Worm (Caenorhabditis elegans) whole organism, young adult: ENCODE results near the gene col-169.

Source experiments
- B0035.1 ChIP-seq: sonication (generic microtip); optimal IDR thresholded peaks from 2 replicates; lab custom pipeline; 2016; ENCODE audit warnings: missing genetic modification characterization, mild to moderate bottlenecking, missing compliant biosample characterization, missing genotype, missing genetic modification reagents
- D2030.7 ChIP-seq: fragments of 200-800 bp; sonication (Bioruptor generic); IDR thresholded peaks from 2 replicates; pipeline ENCODE4 v1.3.6; 2022; ENCODE audit warnings: missing genetic modification reagents, missing genetic modification characterization, missing compliant biosample characterization
- F22D6.2 ChIP-seq: sonication (generic microtip); optimal IDR thresholded peaks from 2 replicates; lab custom pipeline; 2016; ENCODE audit warnings: mild to moderate bottlenecking, missing genetic modification characterization, missing compliant biosample characterization
- F37B4.10 ChIP-seq: fragments of 200-800 bp; sonication (Bioruptor generic); IDR thresholded peaks from 2 replicates; pipeline ENCODE4 v1.3.6; 2022; ENCODE audit warnings: missing genetic modification characterization, missing compliant biosample characterization
- F49E8.2 ChIP-seq: sonication (generic microtip); optimal IDR thresholded peaks from 3 replicates; lab custom pipeline; 2017; ENCODE audit warnings: missing genetic modification characterization, mild to moderate bottlenecking, missing compliant biosample characterization, antibody characterized with exemption, moderate library complexity; ENCODE audit not compliant: insufficient read depth
- F57A8.1 ChIP-seq: fragments of 200-800 bp; sonication (Bioruptor generic); optimal IDR thresholded peaks from 2 replicates; lab custom pipeline; 2018; ENCODE audit warnings: mild to moderate bottlenecking, missing genetic modification characterization, moderate library complexity, missing compliant biosample characterization
- K12H6.12 ChIP-seq: fragments of 200-800 bp; sonication (Bioruptor generic); optimal IDR thresholded peaks from 2 replicates; lab custom pipeline; 2018; ENCODE audit warnings: mild to moderate bottlenecking, missing genetic modification characterization, missing compliant biosample characterization
- Y53F4B.3 ChIP-seq: fragments of 200-800 bp; sonication (Bioruptor generic); IDR thresholded peaks from 2 replicates; pipeline ENCODE4 v1.3.6; 2022; ENCODE audit warnings: missing genetic modification reagents, missing genetic modification characterization, missing compliant biosample characterization
- Y53G8AR.9 ChIP-seq: fragments of 200-800 bp; sonication (Bioruptor generic); conservative IDR thresholded peaks from 2 replicates; pipeline ENCODE4 v1.3.6; 2022; ENCODE audit warnings: missing genetic modification reagents, missing genetic modification characterization, missing compliant biosample characterization
- Y95B8A.8 ChIP-seq: fragments of 200-800 bp; sonication (Bioruptor generic); IDR thresholded peaks from 2 replicates; pipeline ENCODE4 v1.3.6; 2022; ENCODE audit warnings: missing genetic modification reagents, missing genetic modification characterization, missing compliant biosample characterization
- akir-1 ChIP-seq: fragments of 200-800 bp; sonication (Bioruptor generic); optimal IDR thresholded peaks from 2 replicates; lab custom pipeline; 2018; ENCODE audit warnings: mild to moderate bottlenecking, missing genetic modification characterization, moderate library complexity, missing compliant biosample characterization
- attf-3 ChIP-seq: fragments of 200-800 bp; sonication (Bioruptor generic); conservative IDR thresholded peaks from 2 replicates; pipeline ENCODE4 v1.3.6; 2022; ENCODE audit warnings: missing genetic modification reagents, missing genetic modification characterization, missing compliant biosample characterization
- attf-5 ChIP-seq: fragments of 200-800 bp; sonication (Bioruptor generic); optimal IDR thresholded peaks from 2 replicates; lab custom pipeline; 2018; ENCODE audit warnings: mild to moderate bottlenecking, missing genetic modification characterization, missing compliant biosample characterization
- ccch-3 ChIP-seq: fragments of 200-800 bp; sonication (Bioruptor generic); optimal IDR thresholded peaks from 2 replicates; lab custom pipeline; 2018; ENCODE audit warnings: mild to moderate bottlenecking, missing genetic modification characterization, missing compliant biosample characterization
- ceh-100 ChIP-seq: fragments of 200-800 bp; sonication (Bioruptor generic); IDR thresholded peaks from 2 replicates; pipeline ENCODE4 v1.3.6; 2022; ENCODE audit warnings: missing genetic modification reagents, missing genetic modification characterization, missing compliant biosample characterization
- ceh-40 ChIP-seq: fragments of 200-800 bp; sonication (Bioruptor generic); IDR thresholded peaks from 2 replicates; pipeline ENCODE4 v1.3.6; 2022; ENCODE audit warnings: missing genetic modification characterization, missing compliant biosample characterization
- ceh-58 ChIP-seq: fragments of 200-800 bp; sonication (Bioruptor generic); IDR thresholded peaks from 2 replicates; pipeline ENCODE4 v1.3.6; 2022; ENCODE audit warnings: missing genetic modification characterization, missing compliant biosample characterization
- ceh-79 ChIP-seq: sonication (generic microtip); optimal IDR thresholded peaks from 2 replicates; lab custom pipeline; 2017; ENCODE audit warnings: mild to moderate bottlenecking, missing genetic modification characterization, missing compliant biosample characterization
- ceh-91 ChIP-seq: fragments of 200-800 bp; sonication (Bioruptor generic); IDR thresholded peaks from 2 replicates; pipeline ENCODE4 v1.3.6; 2022; ENCODE audit warnings: missing genetic modification reagents, missing genetic modification characterization, missing compliant biosample characterization
- chd-7 ChIP-seq: sonication (generic microtip); optimal IDR thresholded peaks from 2 replicates; lab custom pipeline; 2016; ENCODE audit warnings: mild to moderate bottlenecking, missing genetic modification characterization, moderate library complexity, missing compliant biosample characterization
- die-1 ChIP-seq: sonication (generic microtip); optimal IDR thresholded peaks from 2 replicates; lab custom pipeline; 2016; ENCODE audit warnings: missing genotype, mild to moderate bottlenecking, missing genetic modification characterization, missing compliant biosample characterization
- dox-1 ChIP-seq: fragments of 200-800 bp; sonication (Bioruptor generic); IDR thresholded peaks from 2 replicates; pipeline ENCODE4 v1.3.6; 2022; ENCODE audit warnings: missing genetic modification reagents, missing genetic modification characterization, missing compliant biosample characterization
- efl-1 ChIP-seq: fragments of 150-350 bp; optimal IDR thresholded peaks from 2 replicates; lab custom pipeline; 2014; ENCODE audit warnings: missing biosample characterization, missing genetic modification reagents, missing genetic modification characterization
- egrh-3 ChIP-seq: fragments of 200-800 bp; sonication (Bioruptor generic); IDR thresholded peaks from 2 replicates; pipeline ENCODE4 v1.3.6; 2022; ENCODE audit warnings: missing genetic modification reagents, missing genetic modification characterization, missing compliant biosample characterization
- ekl-4 ChIP-seq: fragments of 200-800 bp; sonication (Bioruptor generic); IDR thresholded peaks from 2 replicates; pipeline ENCODE4 v1.3.6; 2022; ENCODE audit warnings: missing genetic modification reagents, missing genetic modification characterization, missing compliant biosample characterization
- fkh-3 ChIP-seq: sonication (generic microtip); optimal IDR thresholded peaks from 2 replicates; lab custom pipeline; 2016; ENCODE audit warnings: mild to moderate bottlenecking, missing genetic modification characterization, missing compliant biosample characterization
- hmg-20 ChIP-seq: fragments of 200-800 bp; sonication (Bioruptor generic); IDR thresholded peaks from 2 replicates; pipeline ENCODE4 v1.3.6; 2022; ENCODE audit warnings: missing genetic modification reagents, missing genetic modification characterization, missing compliant biosample characterization
- hsf-1 ChIP-seq: fragments of 200-800 bp; sonication (Bioruptor generic); IDR thresholded peaks from 2 replicates; pipeline ENCODE4 v1.3.6; 2022; ENCODE audit warnings: missing genetic modification reagents, missing genetic modification characterization, missing compliant biosample characterization
- lag-1 ChIP-seq: fragments of 200-800 bp; sonication (Bioruptor generic); IDR thresholded peaks from 2 replicates; pipeline ENCODE4 v1.3.6; 2022; ENCODE audit warnings: missing genetic modification reagents, missing genetic modification characterization, missing compliant biosample characterization
- let-526 ChIP-seq: fragments of 200-800 bp; sonication (Bioruptor generic); IDR thresholded peaks from 2 replicates; pipeline ENCODE4 v1.3.6; 2022; ENCODE audit warnings: missing genetic modification reagents, missing genetic modification characterization, missing compliant biosample characterization
- let-607 ChIP-seq, 2 experiments: fragments of 200-800 bp in 1 of 2; sonication (Bioruptor generic) in 1 of 2; sonication (generic microtip) in 1 of 2; optimal IDR thresholded peaks; 2 replicates each; lab custom pipeline; 2016 to 2018; ENCODE audit warnings: mild to moderate bottlenecking in 2 of 2, missing compliant biosample characterization in 2 of 2, missing genetic modification characterization in 2 of 2, moderate library complexity in 2 of 2, missing genotype in 1 of 2
- lin-35 ChIP-seq, 3 experiments: fragments of 150-350 bp in 2 of 3; sonication (generic microtip) in 1 of 3; optimal IDR thresholded peaks; 2 replicates each; lab custom pipeline; 2014 to 2018; ENCODE audit warnings: missing biosample characterization in 3 of 3, missing genetic modification characterization in 3 of 3, missing genetic modification reagents in 3 of 3
- lsy-27 ChIP-seq: sonication (generic microtip); optimal IDR thresholded peaks from 2 replicates; lab custom pipeline; 2017; ENCODE audit warnings: missing genetic modification characterization, mild to moderate bottlenecking, missing compliant biosample characterization, antibody characterized with exemption, missing genotype, borderline replicate concordance; ENCODE audit not compliant: insufficient read depth
- mcd-1 ChIP-seq: fragments of 200-800 bp; sonication (Bioruptor generic); IDR thresholded peaks from 2 replicates; pipeline ENCODE4 v1.3.6; 2022; ENCODE audit warnings: missing genetic modification reagents, missing genetic modification characterization, missing compliant biosample characterization
- mel-28 ChIP-seq: sonication (generic microtip); optimal IDR thresholded peaks from 2 replicates; lab custom pipeline; 2016; ENCODE audit warnings: borderline replicate concordance, mild to moderate bottlenecking, missing genetic modification characterization, missing compliant biosample characterization
- nhr-179 ChIP-seq: sonication (generic microtip); optimal IDR thresholded peaks from 2 replicates; lab custom pipeline; 2016; ENCODE audit warnings: mild to moderate bottlenecking, missing genetic modification characterization, missing compliant biosample characterization
- nhr-27 ChIP-seq: fragments of 200-800 bp; sonication (Bioruptor generic); optimal IDR thresholded peaks from 2 replicates; lab custom pipeline; 2018; ENCODE audit warnings: mild to moderate bottlenecking, missing genetic modification characterization, moderate library complexity, missing compliant biosample characterization
- nhr-80 ChIP-seq: sonication (generic microtip); optimal IDR thresholded peaks from 2 replicates; lab custom pipeline; 2016; ENCODE audit warnings: missing genetic modification characterization, missing compliant biosample characterization
- nhr-90 ChIP-seq: sonication (generic microtip); optimal IDR thresholded peaks from 2 replicates; lab custom pipeline; 2016; ENCODE audit warnings: missing genotype, mild to moderate bottlenecking, missing genetic modification characterization, missing compliant biosample characterization
- pbrm-1 ChIP-seq: fragments of 200-800 bp; sonication (Bioruptor generic); IDR thresholded peaks from 2 replicates; pipeline ENCODE4 v1.3.6; 2022; ENCODE audit warnings: missing genetic modification reagents, missing genetic modification characterization, missing compliant biosample characterization
- rpc-1 ChIP-seq, 2 experiments: fragments of 150-350 bp in 1 of 2; sonication (generic microtip) in 1 of 2; optimal IDR thresholded peaks; 2 replicates each; lab custom pipeline; 2014 to 2018; ENCODE audit warnings: missing biosample characterization in 1 of 2, missing genetic modification characterization in 1 of 2, missing genetic modification reagents in 1 of 2, missing genotype in 1 of 2
- unc-62 ChIP-seq: fragments of 150-350 bp; optimal IDR thresholded peaks from 2 replicates; lab custom pipeline; 2014; ENCODE audit warnings: missing biosample characterization, missing genetic modification reagents, missing genetic modification characterization
- xnd-1 ChIP-seq: sonication (generic microtip); optimal IDR thresholded peaks from 2 replicates; lab custom pipeline; 2016; ENCODE audit warnings: missing genotype, missing genetic modification reagents, missing genetic modification characterization, missing compliant biosample characterization
- ztf-18 ChIP-seq: sonication (generic microtip); optimal IDR thresholded peaks from 2 replicates; lab custom pipeline; 2016; ENCODE audit warnings: missing genotype, mild to moderate bottlenecking, missing genetic modification characterization, missing compliant biosample characterization
- ztf-28 ChIP-seq: fragments of 200-800 bp; sonication (Bioruptor generic); IDR thresholded peaks from 2 replicates; pipeline ENCODE4 v1.3.6; 2022; ENCODE audit warnings: missing genetic modification reagents, missing genetic modification characterization, missing compliant biosample characterization
- ztf-3 ChIP-seq: fragments of 200-800 bp; sonication (Bioruptor generic); optimal IDR thresholded peaks from 2 replicates; lab custom pipeline; 2018; ENCODE audit warnings: mild to moderate bottlenecking, missing genetic modification characterization, missing compliant biosample characterization

The col-169 gene

DNA sequence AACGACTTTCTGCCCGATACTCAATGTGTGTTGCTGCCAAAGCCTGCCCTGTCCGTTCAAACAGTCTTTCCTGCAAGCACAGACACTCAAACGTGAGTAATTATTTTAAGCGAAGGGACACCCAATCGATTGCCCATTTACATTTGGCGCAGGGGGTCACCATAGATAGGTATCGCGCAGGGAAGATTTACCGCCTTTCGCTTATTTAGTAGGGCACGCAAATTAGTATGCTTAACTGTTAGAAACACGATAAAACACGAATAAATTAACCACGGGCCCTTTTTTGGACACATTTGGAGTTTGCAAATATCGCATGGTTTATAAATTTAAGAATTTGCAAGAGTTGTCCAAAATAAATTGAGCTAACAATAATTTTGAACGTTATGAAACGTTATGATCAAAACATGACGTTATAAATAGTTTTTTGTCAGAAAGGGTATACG is 32.5 kb upstream of the col-169 start (continued):
- TF ChIP-seq attf-3 (GFP tag; lab: Robert Waterston, UW) (0 out of 2 replicates have a peak, but pooled peaks have one; percentile 40), ceh-79 (tag; lab: Kevin White, UChicago) (peak; percentile 88), fkh-3 (tag; lab: Kevin White, UChicago) (no peak), ztf-28 (GFP tag; lab: Robert Waterston, UW) (no peak), let-526 (GFP tag; lab: Robert Waterston, UW) (peak; percentile 94), dox-1 (GFP tag; lab: Robert Waterston, UW) (peak; percentile 99), ekl-4 (peak; percentile 97), nhr-179 (tag; lab: Kevin White, UChicago) (peak; percentile 89), ccch-3 (peak; percentile 96), ceh-40 (GFP tag; lab: Robert Waterston, UW) (0 out of 2 replicates have a peak, but pooled peaks have one; percentile 24), die-1 (peak; percentile 83), nhr-27 (peak; percentile 96), chd-7 (tag; lab: Kevin White, UChicago) (peak; percentile 99), unc-62 (GFP tag; lab: Kevin White, UChicago) (peak; percentile 58), nhr-80 (tag; lab: Kevin White, UChicago) (peak; percentile 99), ztf-3 (peak; percentile 97), pbrm-1 (peak; percentile 96), F22D6.2 (tag; lab: Kevin White, UChicago) (peak; percentile 97), Y53G8AR.9 (peak; percentile 99), F57A8.1 (GFP tag; lab: Kevin White, UChicago) (peak; percentile 86), F37B4.10 (GFP tag; lab: Robert Waterston, UW) (peak; percentile 97), Y53F4B.3 (GFP tag; lab: Robert Waterston, UW) (no peak), lsy-27 (tag; lab: Kevin White, UChicago) (no peak), egrh-3 (GFP tag; lab: Robert Waterston, UW) (peak; percentile 61), mcd-1 (GFP tag; lab: Robert Waterston, UW) (peak; percentile 90), ceh-91 (GFP tag; lab: Robert Waterston, UW) (no peak), efl-1 (GFP tag; lab: Kevin White, UChicago) (no peak), attf-5 (peak; percentile 73), mel-28 (peak; percentile 47), rpc-1 (optimal IDR thresholded peaks at IDR 0.05; lab: Kevin White, UChicago) (peak; percentile 17), rpc-1 (tag; optimal IDR thresholded peaks at IDR 0.05; lab: Kevin White, UChicago) (no peak), ztf-18 (peak; percentile 78), Y95B8A.8 (GFP tag; lab: Robert Waterston, UW) (0 out of 2 replicates have a peak, but pooled peaks have one; percentile 48), xnd-1 (tag; lab: Kevin White, UChicago) (no peak), akir-1 (peak; percentile 91), B0035.1 (tag; lab: Kevin White, UChicago) (peak; percentile 97), hsf-1 (GFP tag; lab: Robert Waterston, UW) (peak; percentile 67), hmg-20 (peak; percentile 98), D2030.7 (0 out of 2 replicates have a peak, but pooled peaks have one; percentile 34), lag-1 (GFP tag; lab: Robert Waterston, UW) (peak; percentile 92; the same call in 1 of the 2 replicates), F49E8.2 (tag; lab: Kevin White, UChicago) (peak; percentile 30), lin-35 (GFP tag; optimal IDR thresholded peaks at IDR 0.05; lab: Kevin White, UChicago) (peak in 2 of 3 experiments; percentile 94 to 98), nhr-90 (peak; percentile 98), let-607 (tag; optimal IDR thresholded peaks at IDR 0.05; lab: Kevin White, UChicago) (peak; percentile 80 to 95), ceh-100 (peak; percentile 81), K12H6.12 (peak; percentile 99), ceh-58 (GFP tag; lab: Robert Waterston, UW) (0 out of 2 replicates have a peak, but pooled peaks have one; percentile 54)
